Worm (Caenorhabditis elegans) whole organism, L2 larva: ENCODE data around the gene rpl-16.

Source experiments
- C34F6.9 ChIP-seq: fragments of 150-350 bp; optimal IDR thresholded peaks from 2 replicates; lab custom pipeline; 2014; ENCODE audit warnings: missing biosample characterization, missing genetic modification characterization
- F13H6.1 ChIP-seq: sonication (generic microtip); optimal IDR thresholded peaks from 2 replicates; lab custom pipeline; 2016; ENCODE audit warnings: missing genetic modification characterization, missing compliant biosample characterization
- R02D3.7 ChIP-seq: fragments of 150-350 bp; optimal IDR thresholded peaks from 2 replicates; lab custom pipeline; 2014; ENCODE audit warnings: missing biosample characterization, missing genetic modification characterization
- Y55F3AM.14 ChIP-seq: fragments of 200-800 bp; sonication (Bioruptor generic); optimal IDR thresholded peaks from 2 replicates; lab custom pipeline; 2018; ENCODE audit warnings: mild to moderate bottlenecking, missing genetic modification characterization, missing compliant biosample characterization
- ZK546.5 ChIP-seq: sonication (generic microtip); optimal IDR thresholded peaks from 2 replicates; lab custom pipeline; 2017; ENCODE audit warnings: missing biosample characterization, missing genetic modification characterization
- alr-1 ChIP-seq: fragments of 150-350 bp; optimal IDR thresholded peaks from 2 replicates; lab custom pipeline; 2014; ENCODE audit warnings: missing biosample characterization, missing genetic modification characterization
- aly-2 ChIP-seq: fragments of 150-350 bp; optimal IDR thresholded peaks from 2 replicates; lab custom pipeline; 2014; ENCODE audit warnings: missing biosample characterization, missing genetic modification characterization
- ama-1 ChIP-seq: fragments of 150-350 bp; optimal IDR thresholded peaks from 2 replicates; lab custom pipeline; 2018; ENCODE audit warnings: inconsistent platforms
- blmp-1 ChIP-seq: sonication (generic microtip); optimal IDR thresholded peaks from 2 replicates; lab custom pipeline; 2017; ENCODE audit warnings: missing genetic modification characterization, mild to moderate bottlenecking, missing compliant biosample characterization, antibody characterized with exemption, moderate library complexity; ENCODE audit not compliant: insufficient read depth
- ceh-16 ChIP-seq: fragments of 150-350 bp; optimal IDR thresholded peaks from 2 replicates; lab custom pipeline; 2014; ENCODE audit warnings: missing biosample characterization, missing genetic modification characterization
- ceh-82 ChIP-seq: fragments of 150-350 bp; optimal IDR thresholded peaks from 2 replicates; lab custom pipeline; 2014; ENCODE audit warnings: missing biosample characterization, missing genetic modification characterization
- crh-2 ChIP-seq: sonication (generic microtip); optimal IDR thresholded peaks from 2 replicates; lab custom pipeline; 2017; ENCODE audit warnings: missing biosample characterization, missing genetic modification characterization
- dmd-4 ChIP-seq: sonication (generic microtip); optimal IDR thresholded peaks from 2 replicates; lab custom pipeline; 2017; ENCODE audit warnings: missing biosample characterization, missing genetic modification characterization
- elt-1 ChIP-seq: fragments of 150-350 bp; optimal IDR thresholded peaks from 2 replicates; lab custom pipeline; 2014; ENCODE audit warnings: missing biosample characterization, missing genetic modification characterization
- fos-1 ChIP-seq: fragments of 150-350 bp; optimal IDR thresholded peaks from 2 replicates; lab custom pipeline; 2014; ENCODE audit warnings: missing biosample characterization, missing genetic modification characterization
- gmeb-1 ChIP-seq: fragments of 150-350 bp; optimal IDR thresholded peaks from 2 replicates; lab custom pipeline; 2014; ENCODE audit warnings: missing biosample characterization, missing genetic modification characterization
- lin-11 ChIP-seq: fragments of 150-350 bp; sonication (generic microtip); optimal IDR thresholded peaks from 2 replicates; lab custom pipeline; 2014; ENCODE audit warnings: missing biosample characterization, missing genetic modification characterization, inconsistent platforms, mixed read lengths
- lin-39 ChIP-seq: fragments of 150-350 bp; optimal IDR thresholded peaks from 2 replicates; lab custom pipeline; 2014; ENCODE audit warnings: missing biosample characterization, missing genetic modification reagents, missing genetic modification characterization
- lsy-2 ChIP-seq, 2 experiments: fragments of 150-350 bp in 1 of 2; sonication (generic microtip) in 1 of 2; optimal IDR thresholded peaks; 2 replicates each; lab custom pipeline; 2014 to 2017; ENCODE audit warnings: missing biosample characterization in 2 of 2, missing genetic modification characterization in 2 of 2
- mab-5 ChIP-seq: fragments of 150-350 bp; optimal IDR thresholded peaks from 2 replicates; lab custom pipeline; 2014; ENCODE audit warnings: missing biosample characterization, missing genetic modification characterization
- mdl-1 ChIP-seq, 2 experiments: fragments of 150-350 bp in 1 of 2; sonication (generic microtip) in 1 of 2; optimal IDR thresholded peaks; 2 replicates each; lab custom pipeline; 2017; ENCODE audit warnings: missing biosample characterization in 2 of 2, missing genetic modification characterization in 2 of 2
- nhr-10 ChIP-seq: sonication (generic microtip); optimal IDR thresholded peaks from 2 replicates; lab custom pipeline; 2017; ENCODE audit warnings: missing biosample characterization, missing genetic modification characterization
- nhr-11 ChIP-seq: fragments of 150-350 bp; optimal IDR thresholded peaks from 2 replicates; lab custom pipeline; 2014; ENCODE audit warnings: missing biosample characterization, missing genetic modification characterization
- nhr-21 ChIP-seq: fragments of 150-350 bp; optimal IDR thresholded peaks from 2 replicates; lab custom pipeline; 2014; ENCODE audit warnings: missing biosample characterization, missing genetic modification characterization
- nhr-23 ChIP-seq: fragments of 150-350 bp; optimal IDR thresholded peaks from 2 replicates; lab custom pipeline; 2014; ENCODE audit warnings: missing biosample characterization, missing genetic modification reagents, missing genetic modification characterization
- nhr-25 ChIP-seq: fragments of 150-350 bp; sonication (generic microtip); optimal IDR thresholded peaks from 3 replicates; lab custom pipeline; 2014; ENCODE audit warnings: missing biosample characterization, missing genetic modification characterization
- nhr-6 ChIP-seq: fragments of 150-350 bp; optimal IDR thresholded peaks from 2 replicates; lab custom pipeline; 2014; ENCODE audit warnings: missing biosample characterization, missing genetic modification characterization
- nhr-77 ChIP-seq: fragments of 150-350 bp; optimal IDR thresholded peaks from 2 replicates; lab custom pipeline; 2014; ENCODE audit warnings: missing biosample characterization, missing genetic modification characterization
- peb-1 ChIP-seq: fragments of 150-350 bp; optimal IDR thresholded peaks from 2 replicates; lab custom pipeline; 2014; ENCODE audit warnings: missing biosample characterization, missing genetic modification characterization
- sem-4 ChIP-seq: fragments of 150-350 bp; optimal IDR thresholded peaks from 2 replicates; lab custom pipeline; 2014; ENCODE audit warnings: missing biosample characterization, missing genetic modification reagents, missing genetic modification characterization
- skn-1 ChIP-seq: sonication (generic microtip); optimal IDR thresholded peaks from 2 replicates; lab custom pipeline; 2017; ENCODE audit warnings: missing biosample characterization, missing genetic modification characterization
- sma-3 ChIP-seq: sonication (generic microtip); optimal IDR thresholded peaks from 2 replicates; lab custom pipeline; 2016; ENCODE audit warnings: missing genetic modification reagents, missing genetic modification characterization, missing compliant biosample characterization
- snpc-4 ChIP-seq: fragments of 150-350 bp; optimal IDR thresholded peaks from 2 replicates; lab custom pipeline; 2014; ENCODE audit warnings: missing biosample characterization, missing genetic modification characterization
- unc-39 ChIP-seq: fragments of 150-350 bp; optimal IDR thresholded peaks from 2 replicates; lab custom pipeline; 2014; ENCODE audit warnings: missing biosample characterization, missing genetic modification characterization
- unc-55 ChIP-seq: fragments of 150-350 bp; sonication (generic microtip); optimal IDR thresholded peaks from 3 replicates; lab custom pipeline; 2014; ENCODE audit warnings: missing biosample characterization, missing genetic modification reagents, missing genetic modification characterization
- unc-62 ChIP-seq: fragments of 150-350 bp; optimal IDR thresholded peaks from 2 replicates; lab custom pipeline; 2014; ENCODE audit warnings: missing biosample characterization, missing genetic modification reagents, missing genetic modification characterization
- zag-1 ChIP-seq: fragments of 150-350 bp; optimal IDR thresholded peaks from 2 replicates; lab custom pipeline; 2014; ENCODE audit warnings: missing biosample characterization, missing genetic modification characterization
- ztf-11 ChIP-seq: sonication (generic microtip); optimal IDR thresholded peaks from 2 replicates; lab custom pipeline; 2017; ENCODE audit warnings: missing biosample characterization, missing genetic modification characterization
- ztf-4 ChIP-seq: fragments of 150-350 bp; optimal IDR thresholded peaks from 2 replicates; lab custom pipeline; 2014; ENCODE audit warnings: missing biosample characterization, missing genetic modification characterization

The rpl-16 gene

ce11 chrIII:3480950-3481349 is 22.5 kb downstream of the rpl-16 start:
- TF ChIP-seq blmp-1 (tag; lab: Kevin White, UChicago) (peak; percentile 15), ztf-11 (no peak)
- TF ChIP-seq, all 48 proteins: peak for 1

DNA sequence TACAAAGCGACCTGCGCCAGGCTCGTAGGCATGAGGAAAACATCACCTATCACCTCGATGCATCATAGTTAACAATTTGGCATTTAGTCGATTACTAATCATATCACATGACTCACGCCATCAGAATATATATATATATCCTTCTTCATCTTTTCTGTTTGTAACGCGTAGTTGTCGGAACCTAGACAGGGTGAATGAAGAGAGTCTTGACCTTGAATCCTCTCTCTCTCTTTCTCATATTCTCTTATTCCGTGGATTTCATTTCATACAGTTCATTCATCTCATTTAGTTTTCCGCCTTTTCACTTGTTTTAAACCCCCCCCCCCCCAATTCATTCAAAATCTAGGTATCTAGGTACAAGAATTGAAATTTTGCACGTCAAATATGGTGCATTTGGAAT is 23.2 kb downstream of the rpl-16 start:
- TF ChIP-seq peb-1 (tag; lab: Kevin White, UChicago), result no peak
- peak; percentile 40 for TF ChIP-seq sma-3 (GFP tag; lab: Kevin White, UChicago)

- TF ChIP-seq nhr-23 (tag; lab: Kevin White, UChicago), result no peak
- no peak for TF ChIP-seq mdl-1 (tag; optimal IDR thresholded peaks at IDR 0.05; lab: Kevin White, UChicago)
- TF ChIP-seq lin-39 (tag; lab: Kevin White, UChicago), result no peak
- TF ChIP-seq elt-1 (tag; lab: Kevin White, UChicago), result peak; percentile 58
- peak; percentile 44 for TF ChIP-seq ceh-16 (tag; lab: Kevin White, UChicago)
- no peak for TF ChIP-seq crh-2 (tag; lab: Kevin White, UChicago)
- no peak for TF ChIP-seq ztf-11
Observed at ce11 chrIII:3478795-3479398, 24.5 kb downstream of the rpl-16 start.

- TF ChIP-seq mab-5 (no peak), ceh-82 (no peak), F13H6.1 (tag; lab: Kevin White, UChicago) (no peak), snpc-4 (tag; lab: Kevin White, UChicago) (no peak), lin-11 (no peak), dmd-4 (tag; lab: Kevin White, UChicago) (no peak), sma-3 (GFP tag; lab: Kevin White, UChicago) (no peak), aly-2 (tag; lab: Kevin White, UChicago) (no peak), nhr-77 (tag; lab: Kevin White, UChicago) (no peak), ZK546.5 (tag; lab: Kevin White, UChicago) (no peak), lin-39 (tag; lab: Kevin White, UChicago) (no peak), ama-1 (lab: Kevin White, UChicago) (no peak), nhr-23 (tag; lab: Kevin White, UChicago) (no peak), R02D3.7 (tag; lab: Kevin White, UChicago) (no peak), ztf-4 (no peak), unc-39 (tag; lab: Kevin White, UChicago) (no peak), zag-1 (tag; lab: Kevin White, UChicago) (no peak), C34F6.9 (no peak), blmp-1 (tag; lab: Kevin White, UChicago) (no peak), unc-62 (GFP tag; lab: Kevin White, UChicago) (no peak)
Observed at ce11 chrIII:3477375-3477774, 26.0 kb downstream of the rpl-16 start.

DNA sequence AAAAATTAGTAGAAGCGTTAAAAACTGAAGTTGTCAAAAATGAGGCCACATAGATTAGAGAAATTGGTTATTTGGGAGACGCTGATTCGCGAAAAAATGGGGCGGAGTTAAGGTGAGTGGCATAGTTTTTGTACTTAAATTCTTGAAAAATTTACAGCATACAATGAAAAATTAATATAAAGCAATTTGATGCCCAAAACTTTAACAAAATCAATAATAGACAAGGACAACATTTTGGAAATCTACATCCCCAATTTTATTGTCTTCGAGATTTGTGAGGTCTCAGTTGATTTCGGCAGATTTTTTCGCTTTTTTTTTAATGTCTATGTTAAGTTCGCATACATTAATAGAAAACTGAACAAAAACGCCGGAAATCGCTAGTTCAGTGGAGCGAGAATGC is 27.2 kb downstream of the rpl-16 start:
- no peak for TF ChIP-seq fos-1 (tag; lab: Kevin White, UChicago)
- peak in 1 of 2 experiments; percentile 39 for TF ChIP-seq lsy-2 (tag; optimal IDR thresholded peaks at IDR 0.05; lab: Kevin White, UChicago)
- no peak for TF ChIP-seq lin-11
- TF ChIP-seq gmeb-1 (tag; lab: Kevin White, UChicago), result peak; percentile 0
- TF ChIP-seq mab-5, result no peak
- peak; percentile 29 for TF ChIP-seq unc-55 (GFP tag; lab: Kevin White, UChicago)
- TF ChIP-seq unc-39 (tag; lab: Kevin White, UChicago), result no peak
- TF ChIP-seq F13H6.1 (tag; lab: Kevin White, UChicago), result no peak
- TF ChIP-seq sma-3 (GFP tag; lab: Kevin White, UChicago), result peak; percentile 60
- no peak for TF ChIP-seq sem-4 (tag; lab: Kevin White, UChicago)
- TF ChIP-seq alr-1 (tag; lab: Kevin White, UChicago), result no peak
- no peak for TF ChIP-seq ceh-82
- TF ChIP-seq nhr-10 (tag; lab: Kevin White, UChicago), result no peak
- TF ChIP-seq nhr-25 (tag; lab: Kevin White, UChicago), result no peak
- TF ChIP-seq skn-1 (tag; lab: Kevin White, UChicago), result no peak
- TF ChIP-seq lin-39 (tag; lab: Kevin White, UChicago), result no peak
- TF ChIP-seq ZK546.5 (tag; lab: Kevin White, UChicago), result no peak
- TF ChIP-seq C34F6.9, result peak; percentile 6
- no peak for TF ChIP-seq nhr-21 (tag; lab: Kevin White, UChicago)
- no peak for TF ChIP-seq nhr-11 (tag; lab: Kevin White, UChicago)
- no peak for TF ChIP-seq nhr-6 (tag; lab: Kevin White, UChicago)
- no peak for TF ChIP-seq Y55F3AM.14 (GFP tag; lab: Kevin White, UChicago)
- no peak for TF ChIP-seq crh-2 (tag; lab: Kevin White, UChicago)
- TF ChIP-seq, all 48 proteins: peak for 5
